Fruit fly (Drosophila melanogaster) whole organism, embryonic: ENCODE results near the gene CG33947.

Source experiments
- Aef1 ChIP-seq: fragments of 200-800 bp; sonication (Bioruptor generic); IDR thresholded peaks from 3 replicates; pipeline ENCODE4 v1.3.6; 2022; ENCODE audit warnings: missing biosample characterization, missing genetic modification characterization
- Atf3 ChIP-seq: fragments of 200-800 bp; sonication (Bioruptor generic); optimal IDR thresholded peaks from 3 replicates; lab custom pipeline; 2016; ENCODE audit warnings: missing biosample characterization, missing genetic modification characterization
- Atf6 ChIP-seq: fragments of 200-800 bp; sonication (Bioruptor generic); IDR thresholded peaks from 2 replicates; pipeline ENCODE4 v1.3.6; 2022; ENCODE audit warnings: missing biosample characterization, missing genetic modification characterization
- CG10431 ChIP-seq: fragments of 200-800 bp; sonication (Bioruptor generic); optimal IDR thresholded peaks from 3 replicates; lab custom pipeline; 2018; ENCODE audit warnings: missing biosample characterization, mild to moderate bottlenecking, missing genetic modification characterization
- CG12391 ChIP-seq: fragments of 200-800 bp; sonication (Bioruptor generic); optimal IDR thresholded peaks from 3 replicates; lab custom pipeline; 2018; ENCODE audit warnings: missing biosample characterization, mild to moderate bottlenecking, missing genetic modification characterization, moderate library complexity
- CG12744 ChIP-seq: fragments of 200-800 bp; sonication (Bioruptor generic); optimal IDR thresholded peaks from 2 replicates; lab custom pipeline; 2016; ENCODE audit warnings: missing biosample characterization, missing genetic modification characterization
- CG13123 ChIP-seq: fragments of 200-800 bp; sonication (Bioruptor generic); optimal IDR thresholded peaks from 2 replicates; lab custom pipeline; 2016; ENCODE audit warnings: missing biosample characterization, missing genetic modification characterization
- CG13624 ChIP-seq: fragments of 200-800 bp; sonication (Bioruptor generic); optimal IDR thresholded peaks from 2 replicates; lab custom pipeline; 2016; ENCODE audit warnings: missing biosample characterization, missing genetic modification characterization
- CG13894 ChIP-seq: fragments of 200-800 bp; sonication (Bioruptor generic); optimal IDR thresholded peaks from 3 replicates; lab custom pipeline; 2018; ENCODE audit warnings: missing biosample characterization, mild to moderate bottlenecking, missing genetic modification characterization, moderate library complexity
- CG14014 ChIP-seq: fragments of 200-800 bp; sonication (Bioruptor generic); IDR thresholded peaks from 2 replicates; pipeline ENCODE4 v1.3.6; 2022; ENCODE audit warnings: missing biosample characterization, missing genetic modification characterization
- CG1603 ChIP-seq: fragments of 200-800 bp; sonication (Bioruptor generic); optimal IDR thresholded peaks from 2 replicates; lab custom pipeline; 2019; ENCODE audit warnings: missing biosample characterization, mild to moderate bottlenecking, missing genetic modification characterization, moderate library complexity
- CG17186 ChIP-seq: fragments of 200-800 bp; sonication (Bioruptor generic); optimal IDR thresholded peaks from 3 replicates; lab custom pipeline; 2017; ENCODE audit warnings: missing biosample characterization, missing genetic modification reagents, missing genetic modification characterization
- CG17829 ChIP-seq: fragments of 200-800 bp; optimal IDR thresholded peaks from 2 replicates; lab custom pipeline; 2019; ENCODE audit warnings: missing biosample characterization, mild to moderate bottlenecking, missing genetic modification characterization, moderate library complexity
- CG2120 ChIP-seq: fragments of 200-800 bp; sonication (Bioruptor generic); optimal IDR thresholded peaks from 3 replicates; lab custom pipeline; 2016; ENCODE audit warnings: missing biosample characterization, missing genetic modification characterization
- CG2129 ChIP-seq: fragments of 200-800 bp; sonication (Bioruptor generic); IDR thresholded peaks from 2 replicates; pipeline ENCODE4 v1.3.6; 2022; ENCODE audit warnings: missing biosample characterization, missing genetic modification characterization; ENCODE audit not compliant: partially characterized antibody
- CG2199 ChIP-seq: fragments of 200-800 bp; sonication (Bioruptor generic); IDR thresholded peaks from 3 replicates; pipeline ENCODE4 v1.3.6; 2022; ENCODE audit warnings: missing biosample characterization, missing genetic modification characterization
- CG31365 ChIP-seq: fragments of 200-800 bp; sonication (Bioruptor generic); optimal IDR thresholded peaks from 2 replicates; lab custom pipeline; 2018; ENCODE audit warnings: missing biosample characterization, mild to moderate bottlenecking, missing genetic modification characterization
- CG33213 ChIP-seq: fragments of 200-800 bp; sonication (Bioruptor generic); optimal IDR thresholded peaks from 3 replicates; lab custom pipeline; 2016; ENCODE audit warnings: missing biosample characterization, missing genetic modification characterization
- CG3995 ChIP-seq: fragments of 200-800 bp; sonication (Bioruptor generic); optimal IDR thresholded peaks from 3 replicates; lab custom pipeline; 2016; ENCODE audit warnings: missing biosample characterization, missing genetic modification characterization
- CG7839 ChIP-seq: fragments of 200-800 bp; sonication (Bioruptor generic); optimal IDR thresholded peaks from 3 replicates; lab custom pipeline; 2018; ENCODE audit warnings: missing biosample characterization, mild to moderate bottlenecking, missing genetic modification characterization, moderate library complexity
- Dll ChIP-seq: fragments of 200-800 bp; sonication (Bioruptor generic); IDR thresholded peaks from 4 replicates; pipeline ENCODE4 v1.3.6; 2022; ENCODE audit warnings: missing biosample characterization, missing genetic modification characterization; ENCODE audit not compliant: partially characterized antibody
- Fer1 ChIP-seq: fragments of 200-800 bp; sonication (Bioruptor generic); optimal IDR thresholded peaks from 2 replicates; lab custom pipeline; 2017; ENCODE audit warnings: missing biosample characterization, mild to moderate bottlenecking, missing genetic modification characterization
- HLH4C ChIP-seq: fragments of 200-800 bp; sonication (Bioruptor generic); IDR thresholded peaks from 3 replicates; pipeline ENCODE4 v1.3.6; 2022; ENCODE audit warnings: missing biosample characterization, missing genetic modification characterization; ENCODE audit not compliant: partially characterized antibody
- HLH54F ChIP-seq: fragments of 200-800 bp; sonication (Bioruptor generic); optimal IDR thresholded peaks from 3 replicates; lab custom pipeline; 2016; ENCODE audit warnings: missing biosample characterization, missing genetic modification characterization
- Hr39 ChIP-seq: fragments of >200 bp; optimal IDR thresholded peaks from 2 replicates; lab custom pipeline; 2017
- Hr51 ChIP-seq, 2 experiments: fragments of 200-800 bp; sonication (Bioruptor generic); optimal IDR thresholded peaks; 2 replicates in 1 of 2; 3 replicates in 1 of 2; lab custom pipeline; 2016 to 2018; ENCODE audit warnings: missing biosample characterization in 2 of 2, missing genetic modification characterization in 2 of 2, mild to moderate bottlenecking in 1 of 2, moderate library complexity in 1 of 2
- Oli ChIP-seq: fragments of 200-800 bp; sonication (Bioruptor generic); optimal IDR thresholded peaks from 2 replicates; lab custom pipeline; 2018; ENCODE audit warnings: missing biosample characterization, mild to moderate bottlenecking, missing genetic modification characterization, moderate library complexity
- Ravus ChIP-seq: fragments of 200-800 bp; sonication (Bioruptor generic); IDR thresholded peaks from 2 replicates; pipeline ENCODE4 v1.3.6; 2022; ENCODE audit warnings: missing biosample characterization, missing genetic modification characterization
- Rfx ChIP-seq: fragments of 200-800 bp; sonication (Bioruptor generic); IDR thresholded peaks from 2 replicates; pipeline ENCODE4 v1.3.6; 2022; ENCODE audit warnings: missing biosample characterization, missing genetic modification characterization
- Scr ChIP-seq: fragments of 200-800 bp; sonication (Bioruptor generic); IDR thresholded peaks from 2 replicates; pipeline ENCODE4 v1.3.6; 2022; ENCODE audit warnings: missing biosample characterization, missing genetic modification characterization; ENCODE audit not compliant: partially characterized antibody
- cad ChIP-seq: fragments of >200 bp; optimal IDR thresholded peaks from 2 replicates; lab custom pipeline; 2017; ENCODE audit warnings: missing biosample characterization, missing genetic modification characterization
- chinmo ChIP-seq: fragments of 200-800 bp; sonication (Bioruptor generic); IDR thresholded peaks from 4 replicates; pipeline ENCODE4 v1.3.6; 2022; ENCODE audit warnings: missing biosample characterization, missing genetic modification characterization; ENCODE audit not compliant: partially characterized antibody
- croc ChIP-seq: fragments of 200-800 bp; sonication (Bioruptor generic); conservative IDR thresholded peaks from 3 replicates; pipeline ENCODE4 v1.3.6; 2022; ENCODE audit warnings: missing biosample characterization, missing genetic modification characterization
- dmrt11E ChIP-seq: fragments of 200-800 bp; sonication (Bioruptor generic); optimal IDR thresholded peaks from 3 replicates; lab custom pipeline; 2018; ENCODE audit warnings: missing biosample characterization, mild to moderate bottlenecking, missing genetic modification characterization, moderate library complexity
- dysf ChIP-seq: fragments of 200-800 bp; sonication (Bioruptor generic); IDR thresholded peaks from 3 replicates; pipeline ENCODE4 v1.3.6; 2022; ENCODE audit warnings: missing biosample characterization, missing genetic modification characterization
- esg ChIP-seq: fragments of 200-800 bp; sonication (Bioruptor generic); conservative IDR thresholded peaks from 2 replicates; pipeline ENCODE4 v1.3.6; 2022; ENCODE audit warnings: missing biosample characterization, missing genetic modification characterization
- fu2 ChIP-seq: fragments of 200-800 bp; sonication (Bioruptor generic); optimal IDR thresholded peaks from 2 replicates; lab custom pipeline; 2016; ENCODE audit warnings: missing biosample characterization, missing genetic modification characterization
- gem ChIP-seq: fragments of 200-800 bp; sonication (Bioruptor generic); optimal IDR thresholded peaks from 2 replicates; lab custom pipeline; 2019; ENCODE audit warnings: missing biosample characterization, mild to moderate bottlenecking, missing genetic modification characterization, moderate library complexity
- grau ChIP-seq: fragments of 200-800 bp; optimal IDR thresholded peaks from 3 replicates; lab custom pipeline; 2019; ENCODE audit warnings: missing biosample characterization, mild to moderate bottlenecking, missing genetic modification characterization, moderate library complexity
- hb ChIP-seq: fragments of 200-800 bp; sonication (Bioruptor generic); IDR thresholded peaks from 3 replicates; pipeline ENCODE4 v1.3.6; 2022; ENCODE audit warnings: missing biosample characterization, missing genetic modification characterization; ENCODE audit not compliant: partially characterized antibody
- hbn ChIP-seq: fragments of 200-800 bp; sonication (Bioruptor generic); IDR thresholded peaks from 2 replicates; pipeline ENCODE4 v1.3.6; 2022; ENCODE audit warnings: missing biosample characterization, missing genetic modification characterization; ENCODE audit not compliant: partially characterized antibody
- hkb ChIP-seq, 2 experiments: fragments of 200-800 bp in 1 of 2; fragments of >200 bp in 1 of 2; sonication (Bioruptor generic) in 1 of 2; IDR thresholded peaks in 1 of 2; optimal IDR thresholded peaks in 1 of 2; 2 replicates each; pipeline versions ENCODE4 v1.3.6 to Lab custom; 2017 to 2022; ENCODE audit warnings: missing biosample characterization in 1 of 2, missing genetic modification characterization in 1 of 2
- inv ChIP-seq: fragments of 200-800 bp; sonication (Bioruptor generic); IDR thresholded peaks from 2 replicates; pipeline ENCODE4 v1.3.6; 2022; ENCODE audit warnings: missing biosample characterization, missing genetic modification characterization; ENCODE audit not compliant: partially characterized antibody
- mam ChIP-seq: fragments of 200-800 bp; sonication (Bioruptor generic); optimal IDR thresholded peaks from 3 replicates; lab custom pipeline; 2016; ENCODE audit warnings: missing biosample characterization, missing genetic modification characterization
- phol ChIP-seq: fragments of 200-800 bp; sonication (Bioruptor generic); optimal IDR thresholded peaks from 3 replicates; lab custom pipeline; 2018; ENCODE audit warnings: missing biosample characterization, mild to moderate bottlenecking, missing genetic modification characterization, moderate library complexity
- pum ChIP-seq: fragments of 200-800 bp; sonication (Bioruptor generic); optimal IDR thresholded peaks from 2 replicates; lab custom pipeline; 2016; ENCODE audit warnings: missing biosample characterization, missing genetic modification characterization
- pzg ChIP-seq: fragments of 200-800 bp; sonication (Bioruptor generic); optimal IDR thresholded peaks from 3 replicates; lab custom pipeline; 2018; ENCODE audit warnings: missing biosample characterization, mild to moderate bottlenecking, missing genetic modification characterization, moderate library complexity
- sisA ChIP-seq: fragments of 200-800 bp; sonication (Bioruptor generic); IDR thresholded peaks from 2 replicates; pipeline ENCODE4 v1.3.6; 2022; ENCODE audit warnings: missing biosample characterization, missing genetic modification characterization
- tll ChIP-seq, 2 experiments: fragments of 200-800 bp in 1 of 2; fragments of >200 bp in 1 of 2; sonication (Bioruptor generic) in 1 of 2; optimal IDR thresholded peaks; 2 replicates each; lab custom pipeline; 2017 to 2019; ENCODE audit warnings: missing biosample characterization in 2 of 2, missing genetic modification characterization in 2 of 2, mild to moderate bottlenecking in 1 of 2, moderate library complexity in 1 of 2

CG33947 gene

dm6 chr3L:11123088-11123487 lies 26.8 kb downstream of the CG33947 start, which contains the start of the genes Ufd1 and NaPi-III (continued):
- TF ChIP-seq HLH4C (peak; percentile 66; the same call in 2 of the 3 replicates), CG2199 (no peak), Dll (peak; percentile 85), CG14014 (0 out of 2 replicates have a peak, but pooled peaks have one; percentile 21), Fer1 (GFP tag; lab: Kevin White, UChicago) (peak; percentile 15), CG12391 (tag; lab: Kevin White, UChicago) (peak; percentile 57), CG17829 (tag; lab: Kevin White, UChicago) (peak; percentile 71), gem (tag; lab: Kevin White, UChicago) (peak; percentile 6), CG1603 (tag; lab: Kevin White, UChicago) (peak; percentile 94), Scr (GFP tag; lab: Robert Waterston, UW) (peak; percentile 81), CG13624 (peak; percentile 68), chinmo (GFP tag; lab: Robert Waterston, UW) (peak; percentile 73; the same call in 1 of the 4 replicates), pzg (GFP tag; lab: Kevin White, UChicago) (peak; percentile 96), CG17186 (GFP tag; lab: Kevin White, UChicago) (peak; percentile 92), CG31365 (tag; lab: Kevin White, UChicago) (no peak), HLH54F (GFP tag; lab: Kevin White, UChicago) (peak; percentile 43), Atf6 (GFP tag; lab: Robert Waterston, UW) (0 out of 2 replicates have a peak, but pooled peaks have one; percentile 16), Hr51 (GFP tag; optimal IDR thresholded peaks at IDR 0.05; lab: Kevin White, UChicago) (peak in 1 of 2 experiments; percentile 12), Ravus (GFP tag; lab: Robert Waterston, UW) (no peak), sisA (GFP tag; lab: Robert Waterston, UW) (peak; percentile 44; the same call in 1 of the 2 replicates), CG2120 (GFP tag; lab: Kevin White, UChicago) (peak; percentile 41), fu2 (GFP tag; lab: Kevin White, UChicago) (peak; percentile 17), Aef1 (peak; percentile 78), Hr39 (lab: Kevin White, UChicago) (no peak), hbn (GFP tag; lab: Robert Waterston, UW) (peak; percentile 84), dysf (peak; percentile 38; the same call in 1 of the 3 replicates), inv (GFP tag; lab: Robert Waterston, UW) (peak; percentile 71; the same call in 1 of the 2 replicates), mam (GFP tag; lab: Kevin White, UChicago) (peak; percentile 56), croc (GFP tag; lab: Robert Waterston, UW) (no peak), CG12744 (GFP tag; lab: Kevin White, UChicago) (no peak), phol (tag; lab: Kevin White, UChicago) (peak; percentile 59), grau (tag; lab: Kevin White, UChicago) (peak; percentile 46), dmrt11E (peak; percentile 20), CG3995 (GFP tag; lab: Kevin White, UChicago) (peak; percentile 26), CG2129 (peak; percentile 53), CG7839 (tag; lab: Kevin White, UChicago) (peak; percentile 10), tll (GFP tag; optimal IDR thresholded peaks at IDR 0.05; lab: Kevin White, UChicago) (no peak), hb (GFP tag; lab: Robert Waterston, UW) (peak; percentile 77; the same call in 2 of the 3 replicates), pum (GFP tag; lab: Kevin White, UChicago) (peak; percentile 29), Oli (tag; lab: Kevin White, UChicago) (no peak), esg (no peak), Atf3 (GFP tag; lab: Kevin White, UChicago) (peak; percentile 5), CG33213 (peak; percentile 84), CG13123 (no peak), CG13894 (tag; lab: Kevin White, UChicago) (peak; percentile 80), CG10431 (GFP tag; lab: Kevin White, UChicago) (peak; percentile 13), cad (GFP tag; lab: Kevin White, UChicago) (no peak), Rfx (GFP tag; lab: Robert Waterston, UW) (peak; percentile 77), hkb (optimal IDR thresholded peaks at IDR 0.05; lab: Kevin White, UChicago) (peak; percentile 35), hkb (GFP tag; IDR thresholded peaks at IDR 0.05; lab: Robert Waterston, UW) (no peak)
